Worm (Caenorhabditis elegans) whole organism, midembryonic: ENCODE data around the gene gcp-2.2.

Source experiments
- T22C8.4 ChIP-seq: fragments of 200-800 bp; sonication (Bioruptor generic); IDR thresholded peaks from 2 replicates; pipeline ENCODE4 v1.3.6; 2022; ENCODE audit warnings: missing genetic modification characterization, missing compliant biosample characterization
- cog-1 ChIP-seq: sonication (generic microtip); optimal IDR thresholded peaks from 2 replicates; lab custom pipeline; 2016; ENCODE audit warnings: missing genetic modification characterization, missing compliant biosample characterization
- flt-1 ChIP-seq: fragments of 200-800 bp; sonication (Bioruptor generic); IDR thresholded peaks from 2 replicates; pipeline ENCODE4 v1.3.6; 2022; ENCODE audit warnings: missing genetic modification characterization, missing compliant biosample characterization
- klf-2 ChIP-seq: fragments of 200-800 bp; sonication (Bioruptor generic); conservative IDR thresholded peaks from 2 replicates; pipeline ENCODE4 v1.3.6; 2022; ENCODE audit warnings: missing genetic modification reagents, missing genetic modification characterization, missing compliant biosample characterization
- med-1 ChIP-seq: sonication (generic microtip); optimal IDR thresholded peaks from 2 replicates; lab custom pipeline; 2017; ENCODE audit warnings: missing genetic modification characterization, mild to moderate bottlenecking, missing compliant biosample characterization, antibody characterized with exemption, missing genetic modification reagents; ENCODE audit not compliant: insufficient read depth
- ref-1 ChIP-seq: fragments of 200-800 bp; sonication (Bioruptor generic); conservative IDR thresholded peaks from 2 replicates; pipeline ENCODE4 v1.3.6; 2022; ENCODE audit warnings: missing genetic modification reagents, missing genetic modification characterization, missing compliant biosample characterization
- tab-1 ChIP-seq: fragments of 200-800 bp; sonication (Bioruptor generic); IDR thresholded peaks from 2 replicates; pipeline ENCODE4 v1.3.6; 2022; ENCODE audit warnings: missing genetic modification characterization, missing compliant biosample characterization
- ztf-23 ChIP-seq: fragments of 200-800 bp; sonication (Bioruptor generic); IDR thresholded peaks from 2 replicates; pipeline ENCODE4 v1.3.6; 2022; ENCODE audit warnings: missing genetic modification reagents, missing genetic modification characterization, missing compliant biosample characterization
- ztf-29 ChIP-seq: fragments of 200-800 bp; sonication (Bioruptor generic); IDR thresholded peaks from 2 replicates; pipeline ENCODE4 v1.3.6; 2022; ENCODE audit warnings: missing genetic modification reagents, missing genetic modification characterization, missing compliant biosample characterization

The gcp-2.2 gene

DNA sequence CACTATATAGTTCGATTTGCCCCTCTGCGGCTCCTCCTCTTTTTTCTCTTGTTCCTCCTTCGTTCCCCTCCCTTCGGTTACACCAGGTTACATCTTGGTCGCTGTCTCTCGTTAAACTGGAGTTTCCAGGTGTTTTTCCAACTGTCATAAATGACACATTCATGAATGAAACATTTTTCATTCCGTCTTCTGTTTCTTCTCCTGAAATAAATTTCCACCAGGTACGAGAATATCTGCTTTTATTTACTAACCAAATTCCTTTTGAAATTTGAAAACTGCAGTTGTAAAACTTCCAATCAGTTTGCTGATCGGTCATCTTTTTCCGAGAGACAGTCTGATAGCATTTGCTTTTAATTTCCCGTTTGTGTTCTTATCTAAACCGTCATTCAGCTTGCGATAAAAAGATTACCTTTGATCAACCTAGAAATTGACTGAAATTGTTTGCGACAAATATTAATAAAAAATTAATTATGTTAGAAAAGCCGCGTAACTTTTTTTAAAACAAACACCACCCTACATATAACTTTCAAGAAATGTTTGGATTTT, 18.8 kb downstream of the gcp-2.2 start, which contains the start of gene C35C5.10:
TSS of gene C35C5.10 (plus strand) at position 51 of the 546 bp plus-strand sequence.
- TF ChIP-seq flt-1 (GFP tag; lab: Robert Waterston, UW) (no peak), ref-1 (GFP tag; lab: Robert Waterston, UW) (no peak), med-1 (GFP tag; lab: Kevin White, UChicago) (no peak), klf-2 (GFP tag; lab: Robert Waterston, UW) (no peak), ztf-29 (no peak), tab-1 (GFP tag; lab: Robert Waterston, UW) (no peak), T22C8.4 (no peak), ztf-23 (GFP tag; lab: Robert Waterston, UW) (no peak), cog-1 (tag; lab: Kevin White, UChicago) (no peak)

ce11 chrX:11558156-11558555, 20.6 kb downstream of the gcp-2.2 start:
- TF ChIP-seq ref-1 (GFP tag; lab: Robert Waterston, UW) (no peak), klf-2 (GFP tag; lab: Robert Waterston, UW) (no peak), flt-1 (GFP tag; lab: Robert Waterston, UW) (no peak)

DNA sequence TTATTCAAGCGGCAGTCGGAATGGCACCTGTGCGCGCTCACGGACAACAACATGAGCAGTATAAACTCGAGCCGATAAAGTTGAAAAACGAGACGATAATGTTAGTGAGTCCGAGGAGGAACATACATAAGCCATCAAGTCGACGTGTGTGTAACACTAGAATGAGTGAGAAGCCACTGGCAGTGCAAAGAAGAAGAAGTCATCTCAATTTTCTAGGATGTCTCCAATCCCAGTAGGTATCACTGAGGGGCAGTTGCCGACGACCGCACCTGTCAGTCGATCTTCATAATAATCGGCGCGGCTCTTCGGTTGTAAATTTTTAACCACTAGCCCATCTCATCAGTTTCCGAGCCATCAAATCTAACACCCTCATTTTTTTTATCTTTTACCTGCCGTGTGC, 22.6 kb downstream of the gcp-2.2 start:
- no peak for TF ChIP-seq ref-1 (GFP tag; lab: Robert Waterston, UW)
- TF ChIP-seq cog-1 (tag; lab: Kevin White, UChicago): no peak
- TF ChIP-seq tab-1 (GFP tag; lab: Robert Waterston, UW): no peak
- no peak for TF ChIP-seq klf-2 (GFP tag; lab: Robert Waterston, UW)

ce11 chrX:11560615-11561014, 23.1 kb downstream of the gcp-2.2 start, which contains the start of gene lev-8:
lev-8 (plus strand) TSS chrX:11560915.
- TF ChIP-seq med-1 (GFP tag; lab: Kevin White, UChicago): no peak
- no peak for TF ChIP-seq flt-1 (GFP tag; lab: Robert Waterston, UW)

DNA sequence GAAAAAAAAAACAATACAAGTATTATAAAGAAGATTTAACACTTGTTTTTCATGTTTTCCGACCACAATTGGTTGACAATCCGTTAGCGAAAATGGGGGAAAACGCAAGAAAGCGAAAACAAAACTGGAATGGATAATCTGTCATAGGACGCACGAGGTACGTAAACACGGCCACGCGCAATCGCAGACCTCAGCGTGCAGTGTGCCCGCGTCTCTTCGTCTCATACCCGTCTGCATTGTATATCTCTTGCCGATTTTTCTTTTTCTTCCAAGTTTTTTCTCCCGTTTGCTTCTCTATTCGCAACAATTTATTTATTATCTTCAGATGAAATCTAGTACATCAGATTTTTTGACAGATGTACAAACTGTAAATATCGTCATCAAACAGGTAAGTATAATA, 26.1 kb downstream of the gcp-2.2 start, which contains the start of gene trpp-9:
TSS of gene trpp-9 (plus strand) at position 261 of the 400 bp plus-strand sequence.
- TF ChIP-seq cog-1 (tag; lab: Kevin White, UChicago) (peak; percentile 38), flt-1 (GFP tag; lab: Robert Waterston, UW) (no peak), klf-2 (GFP tag; lab: Robert Waterston, UW) (no peak), T22C8.4 (no peak)

DNA sequence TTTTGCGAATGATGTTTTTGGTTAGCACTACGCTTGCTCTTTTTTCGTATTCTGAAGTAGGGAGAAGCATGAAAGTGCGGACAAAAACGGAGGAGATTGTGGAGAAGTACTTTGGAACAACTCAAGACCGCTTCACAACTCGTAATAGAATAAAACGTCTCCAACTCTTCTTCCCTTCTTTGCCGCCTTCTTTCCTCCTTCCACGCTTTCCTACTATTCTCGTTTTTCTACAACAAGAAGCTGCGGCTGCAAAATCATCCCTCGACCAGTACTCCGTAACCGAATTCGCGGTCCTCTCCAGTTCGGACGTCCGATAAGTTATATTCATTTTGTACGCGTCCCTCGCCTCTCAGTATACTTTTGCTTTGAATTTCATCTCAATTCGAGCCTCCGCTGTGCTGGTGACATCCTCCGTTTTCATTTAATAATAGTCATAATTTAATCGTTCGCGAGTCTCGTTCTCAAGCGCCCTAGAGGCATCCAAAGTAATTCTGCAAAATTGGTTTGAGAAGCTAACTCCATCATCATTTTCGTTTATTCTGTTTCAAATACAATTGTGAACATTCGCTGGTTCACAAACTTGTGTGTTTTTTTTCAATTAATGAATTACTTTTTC, 32.3 kb downstream of the gcp-2.2 start:
- TF ChIP-seq flt-1 (GFP tag; lab: Robert Waterston, UW): 0 out of 2 replicates have a peak, but pooled peaks have one; percentile 16
- TF ChIP-seq ztf-23 (GFP tag; lab: Robert Waterston, UW): no peak

- no peak for TF ChIP-seq ztf-23 (GFP tag; lab: Robert Waterston, UW)
- TF ChIP-seq med-1 (GFP tag; lab: Kevin White, UChicago): no peak
- TF ChIP-seq T22C8.4: no peak
- TF ChIP-seq ref-1 (GFP tag; lab: Robert Waterston, UW): no peak
- no peak for TF ChIP-seq tab-1 (GFP tag; lab: Robert Waterston, UW)
- TF ChIP-seq klf-2 (GFP tag; lab: Robert Waterston, UW): no peak
- TF ChIP-seq cog-1 (tag; lab: Kevin White, UChicago): no peak
- TF ChIP-seq ztf-29: no peak
Observed at ce11 chrX:11571714-11572113, 34.2 kb downstream of the gcp-2.2 start.

DNA sequence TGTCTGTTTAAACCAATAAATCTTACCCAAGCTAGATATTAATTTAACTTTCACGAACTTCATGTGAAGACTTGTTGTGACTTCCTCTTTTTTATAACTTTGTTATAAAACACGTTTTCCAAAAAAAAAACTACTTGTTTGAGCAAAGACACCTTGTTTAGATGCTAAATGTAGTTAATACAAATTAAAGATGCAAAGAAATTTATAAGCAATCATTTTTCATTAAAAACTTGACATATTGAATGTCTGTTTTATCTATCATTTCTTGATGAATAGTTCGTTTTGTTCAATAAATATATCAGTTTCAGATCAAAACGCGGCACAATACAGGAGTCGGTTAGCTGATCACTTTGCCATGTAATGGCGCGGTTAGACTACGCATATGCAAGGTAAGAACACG, 34.7 kb downstream of the gcp-2.2 start, which contains the start of gene frm-3:
TSS of gene frm-3 (plus strand) at position 301 of the 400 bp plus-strand sequence.
- TF ChIP-seq flt-1 (GFP tag; lab: Robert Waterston, UW) (no peak), tab-1 (GFP tag; lab: Robert Waterston, UW) (no peak), med-1 (GFP tag; lab: Kevin White, UChicago) (no peak), cog-1 (tag; lab: Kevin White, UChicago) (no peak)

- TF ChIP-seq med-1 (GFP tag; lab: Kevin White, UChicago) (no peak), ztf-23 (GFP tag; lab: Robert Waterston, UW) (no peak), tab-1 (GFP tag; lab: Robert Waterston, UW) (no peak), cog-1 (tag; lab: Kevin White, UChicago) (no peak), flt-1 (GFP tag; lab: Robert Waterston, UW) (no peak), ztf-29 (no peak), ref-1 (GFP tag; lab: Robert Waterston, UW) (no peak), klf-2 (GFP tag; lab: Robert Waterston, UW) (no peak), T22C8.4 (no peak)
Observed at ce11 chrX:11574167-11574566, 36.7 kb downstream of the gcp-2.2 start.

DNA sequence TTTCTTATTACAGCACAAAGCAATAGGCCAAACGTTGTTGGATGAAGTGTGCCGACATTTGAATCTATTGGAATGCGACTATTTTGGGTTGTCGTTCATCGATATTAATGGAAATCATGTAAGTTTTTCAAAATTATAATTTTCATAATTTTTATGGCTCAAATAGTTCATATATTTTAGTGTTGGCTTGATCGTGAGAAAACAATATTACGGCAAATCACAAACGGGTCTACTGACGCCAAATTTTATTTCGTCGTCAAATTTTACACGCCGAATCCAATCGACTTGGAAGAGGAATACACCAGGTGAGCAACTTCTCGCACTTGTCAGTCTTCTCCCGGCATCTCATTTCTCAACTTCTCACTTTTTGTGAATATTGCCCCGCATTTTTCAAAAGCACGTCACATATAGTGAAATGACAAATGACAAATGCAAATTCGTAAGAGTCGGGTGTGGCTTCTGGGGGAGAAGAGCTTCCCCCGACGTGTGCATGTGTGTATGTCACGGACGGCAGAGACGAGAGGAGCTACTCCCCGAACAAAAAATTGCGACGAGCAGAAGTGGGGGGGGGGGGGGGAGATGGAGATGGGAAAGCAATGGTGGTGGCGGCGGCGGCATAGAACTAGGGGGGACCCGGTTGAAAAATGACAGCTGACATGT, 39.0 kb downstream of the gcp-2.2 start:
- TF ChIP-seq med-1 (GFP tag; lab: Kevin White, UChicago) (no peak), tab-1 (GFP tag; lab: Robert Waterston, UW) (no peak), cog-1 (tag; lab: Kevin White, UChicago) (no peak), ztf-29 (no peak), ztf-23 (GFP tag; lab: Robert Waterston, UW) (no peak), flt-1 (GFP tag; lab: Robert Waterston, UW) (0 out of 2 replicates have a peak, but pooled peaks have one; percentile 32), ref-1 (GFP tag; lab: Robert Waterston, UW) (no peak), T22C8.4 (no peak)
